Fruit fly (Drosophila melanogaster) whole organism: ENCODE measurements around the gene CG12985.

Experiments used
- Dll ChIP-seq: fragments of >200 bp; optimal IDR thresholded peaks from 2 replicates; lab custom pipeline; 2017
- psq ChIP-seq: fragments of >200 bp; optimal IDR thresholded peaks from 2 replicates; lab custom pipeline; 2017
- usp ChIP-seq: fragments of >200 bp; optimal IDR thresholded peaks from 2 replicates; lab custom pipeline; 2017; ENCODE audit warnings: missing biosample characterization, missing genetic modification characterization, mixed read lengths

DNA sequence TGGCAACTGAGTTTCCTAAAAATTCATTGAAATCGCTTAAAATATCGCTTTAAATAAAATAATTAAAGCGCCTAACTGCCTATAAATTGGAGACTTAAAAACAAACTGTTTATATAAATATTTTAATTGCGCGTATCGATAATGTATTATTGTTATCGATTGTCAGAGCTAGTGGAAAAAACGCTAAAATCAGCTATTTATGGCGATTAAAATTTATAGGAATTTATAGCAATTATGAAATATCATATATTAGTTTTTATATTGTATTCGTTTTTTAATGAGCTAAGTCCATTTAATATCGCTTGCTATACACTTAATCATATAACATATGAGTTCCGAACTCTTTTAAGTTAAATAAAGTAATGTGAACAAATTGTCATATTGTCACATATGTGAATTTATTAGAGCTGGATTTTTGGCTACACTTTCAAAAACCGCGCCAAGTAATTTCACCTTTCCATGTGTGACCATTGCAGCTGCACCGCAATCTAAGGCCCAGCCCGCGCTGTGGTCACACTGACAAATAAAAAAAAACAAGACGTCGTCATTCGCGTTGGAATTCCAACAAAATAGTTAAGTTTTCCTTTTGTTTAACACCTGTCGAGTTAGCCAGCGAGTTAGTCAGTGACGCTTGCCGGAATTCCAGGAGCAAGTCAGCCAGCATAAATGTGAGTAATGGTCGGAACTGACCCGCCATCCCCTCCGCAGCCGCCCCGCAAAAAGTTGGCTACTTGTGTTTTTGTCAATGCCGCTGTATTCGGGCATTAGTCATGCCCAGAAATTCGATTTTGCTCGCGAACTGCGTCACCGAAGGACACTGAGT is 23.9 kb downstream of the CG12985 start, which contains the start of the genes CG7772 and Vps4:
- TF ChIP-seq psq (lab: Kevin White, UChicago) (no peak), Dll (no peak), usp (GFP tag; lab: Kevin White, UChicago) (no peak)
